Fruit fly (Drosophila melanogaster): ENCODE data around the gene CG10132.

The CG10132 gene

DNA sequence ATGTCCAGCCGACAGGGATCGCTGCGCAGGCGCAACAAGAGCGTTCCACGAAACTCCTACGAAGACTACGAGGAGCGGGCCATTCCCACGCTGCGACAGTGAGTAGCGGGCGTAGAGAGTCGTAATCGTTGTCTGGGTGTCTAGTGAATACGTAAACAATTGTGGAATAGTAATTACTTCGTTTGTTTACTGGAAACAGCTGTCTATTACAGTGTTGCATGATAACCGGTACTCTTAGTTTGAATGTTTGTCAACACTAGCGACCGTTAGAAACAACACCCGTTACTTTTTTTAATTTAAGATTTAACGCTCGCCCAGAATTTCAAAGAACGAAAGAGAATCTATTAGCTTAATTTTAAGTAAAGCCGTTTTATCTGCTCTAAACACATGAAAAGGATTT lies 11.5 kb downstream of the CG10132 start, which contains the start of gene CG10165:
CG10165 (minus strand) TSS at position 214 of the 400 bp plus-strand sequence.
- TF ChIP-seq fd96Ca (GFP tag; IDR thresholded peaks at IDR 0.05) (no peak), CG8301 (tag; optimal IDR thresholded peaks at IDR 0.05) (no peak), Pif1A (GFP tag; optimal IDR thresholded peaks at IDR 0.05) (no peak), Ets98B (GFP tag; IDR thresholded peaks at IDR 0.05) (no peak), CG12605 (GFP tag; IDR thresholded peaks at IDR 0.05) (no peak), CG15710 (tag; optimal IDR thresholded peaks at IDR 0.05) (no peak), CG13204 (GFP tag; optimal IDR thresholded peaks at IDR 0.05) (no peak), CG9948 (tag; optimal IDR thresholded peaks at IDR 0.05) (no peak), EcR (GFP tag; optimal IDR thresholded peaks at IDR 0.05) (no peak)

- TF ChIP-seq D1 (tag; optimal IDR thresholded peaks at IDR 0.05) (peak; percentile 65), EcR (GFP tag; optimal IDR thresholded peaks at IDR 0.05) (no peak), CG9948 (tag; optimal IDR thresholded peaks at IDR 0.05) (peak; percentile 76), CG12605 (GFP tag; IDR thresholded peaks at IDR 0.05) (peak; percentile 63), CG8301 (tag; optimal IDR thresholded peaks at IDR 0.05) (peak; percentile 85), CG34367 (tag; optimal IDR thresholded peaks at IDR 0.05) (peak; percentile 59), gl (tag; optimal IDR thresholded peaks at IDR 0.05) (peak; percentile 31), CG8159 (tag; optimal IDR thresholded peaks at IDR 0.05) (peak; percentile 79), Pif1B (GFP tag; optimal IDR thresholded peaks at IDR 0.05) (peak; percentile 78), Pif1A (GFP tag; optimal IDR thresholded peaks at IDR 0.05) (peak; percentile 86), CG17806 (tag; optimal IDR thresholded peaks at IDR 0.05) (peak; percentile 70), CG15710 (tag; optimal IDR thresholded peaks at IDR 0.05) (peak; percentile 76), CG10348 (GFP tag; IDR thresholded peaks at IDR 0.05) (peak; percentile 51; the same call in 1 of the 2 replicates), CG13204 (GFP tag; optimal IDR thresholded peaks at IDR 0.05) (peak; percentile 63), Snoo (tag; optimal IDR thresholded peaks at IDR 0.05) (peak; percentile 76), Ets98B (GFP tag; IDR thresholded peaks at IDR 0.05) (peak; percentile 83), CG4496 (GFP tag; IDR thresholded peaks at IDR 0.05) (peak; percentile 91), fd96Ca (GFP tag; IDR thresholded peaks at IDR 0.05) (peak; percentile 86), rn (GFP tag; IDR thresholded peaks at IDR 0.05) (0 out of 2 replicates have a peak, but pooled peaks have one; percentile 52), CG32121 (GFP tag; IDR thresholded peaks at IDR 0.05) (peak; percentile 90), CG14655 (GFP tag; optimal IDR thresholded peaks at IDR 0.05) (peak; percentile 87)
Observed at dm6 chr2L:19533247-19533646, 14.6 kb downstream of the CG10132 start, which contains the start of gene CG33116. TSS of gene CG33116 (plus strand) at chr2L:19533479.

DNA sequence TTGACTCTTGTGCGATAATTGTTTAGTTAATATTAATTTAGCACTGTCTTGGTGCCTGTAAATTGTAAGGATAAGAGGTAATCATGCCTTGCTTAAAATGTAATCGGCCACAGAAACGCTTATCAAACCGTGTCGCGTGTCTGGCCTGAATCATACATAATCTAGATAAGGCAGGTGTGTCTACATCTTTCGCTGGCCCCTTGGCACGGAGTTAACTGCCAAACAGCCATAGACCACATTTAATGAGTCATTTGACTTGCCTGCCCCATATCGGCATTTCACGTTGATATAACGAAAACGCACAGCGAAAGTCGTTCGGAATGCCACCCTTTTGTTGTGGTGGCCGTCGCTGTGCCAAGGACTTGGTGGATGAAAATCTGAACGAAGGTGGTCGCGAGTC lies 16.6 kb downstream of the CG10132 start, which contains the start of gene CG31697:
CG31697 (plus strand) TSS at position 215 of the 400 bp plus-strand sequence.
- TF ChIP-seq CG8301 (tag; optimal IDR thresholded peaks at IDR 0.05), result no peak

dm6 chr2L:19537779-19538456 lies 19.3 kb downstream of the CG10132 start, which contains the start of gene CG13082:
TSS of gene CG13082 (plus strand) at chr2L:19538425.
- peak; percentile 83 for TF ChIP-seq Ets98B (GFP tag; IDR thresholded peaks at IDR 0.05)
- no peak for TF ChIP-seq D1 (tag; optimal IDR thresholded peaks at IDR 0.05)
- peak; percentile 79 for TF ChIP-seq CG15710 (tag; optimal IDR thresholded peaks at IDR 0.05)
- TF ChIP-seq gl (tag; optimal IDR thresholded peaks at IDR 0.05), result no peak
- TF ChIP-seq CG4496 (GFP tag; IDR thresholded peaks at IDR 0.05), result peak; percentile 83
- no peak for TF ChIP-seq CG10348 (GFP tag; IDR thresholded peaks at IDR 0.05)
- TF ChIP-seq fd96Ca (GFP tag; IDR thresholded peaks at IDR 0.05), result peak; percentile 81
- no peak for TF ChIP-seq rn (GFP tag; IDR thresholded peaks at IDR 0.05)
- TF ChIP-seq Snoo (tag; optimal IDR thresholded peaks at IDR 0.05), result peak; percentile 93
- peak; percentile 83 for TF ChIP-seq CG8159 (tag; optimal IDR thresholded peaks at IDR 0.05)
- peak; percentile 89 for TF ChIP-seq Pif1B (GFP tag; optimal IDR thresholded peaks at IDR 0.05)
- TF ChIP-seq Pif1A (GFP tag; optimal IDR thresholded peaks at IDR 0.05), result peak; percentile 85
- TF ChIP-seq CG9948 (tag; optimal IDR thresholded peaks at IDR 0.05), result peak; percentile 75
- peak; percentile 72 for TF ChIP-seq CG17806 (tag; optimal IDR thresholded peaks at IDR 0.05)
- peak; percentile 97 for TF ChIP-seq CG14655 (GFP tag; optimal IDR thresholded peaks at IDR 0.05)
- TF ChIP-seq CG8301 (tag; optimal IDR thresholded peaks at IDR 0.05), result peak; percentile 97
- TF ChIP-seq CG12605 (GFP tag; IDR thresholded peaks at IDR 0.05), result peak; percentile 75
- peak; percentile 11 for TF ChIP-seq EcR (GFP tag; optimal IDR thresholded peaks at IDR 0.05)
- peak; percentile 49 for TF ChIP-seq CG32121 (GFP tag; IDR thresholded peaks at IDR 0.05)
- peak; percentile 44 for TF ChIP-seq CG13204 (GFP tag; optimal IDR thresholded peaks at IDR 0.05)
- peak; percentile 56 for TF ChIP-seq CG34367 (tag; optimal IDR thresholded peaks at IDR 0.05)

DNA sequence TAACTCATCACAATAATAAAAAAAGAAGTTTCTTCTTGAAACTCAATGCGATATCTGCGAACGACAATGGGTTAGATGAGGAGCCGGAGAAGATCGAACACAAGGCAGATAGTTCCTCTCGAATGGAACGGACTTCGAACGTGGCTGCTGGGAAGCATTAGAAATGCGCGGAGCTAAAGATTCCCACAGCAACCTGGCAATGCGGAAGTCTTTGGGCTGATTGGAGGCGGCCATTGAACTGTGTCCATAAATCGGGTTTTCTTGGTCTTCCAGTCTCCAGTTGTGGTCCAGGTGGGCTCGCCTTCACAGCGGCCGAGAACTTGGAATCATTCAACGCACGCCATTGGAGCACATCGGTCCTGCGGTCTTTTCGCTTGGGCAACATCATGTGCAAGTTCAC lies 21.7 kb downstream of the CG10132 start, which contains the start of gene CG13081:
CG13081 (plus strand) TSS at position 301 of the 400 bp plus-strand sequence.
- no peak for TF ChIP-seq gl (tag; optimal IDR thresholded peaks at IDR 0.05)

DNA sequence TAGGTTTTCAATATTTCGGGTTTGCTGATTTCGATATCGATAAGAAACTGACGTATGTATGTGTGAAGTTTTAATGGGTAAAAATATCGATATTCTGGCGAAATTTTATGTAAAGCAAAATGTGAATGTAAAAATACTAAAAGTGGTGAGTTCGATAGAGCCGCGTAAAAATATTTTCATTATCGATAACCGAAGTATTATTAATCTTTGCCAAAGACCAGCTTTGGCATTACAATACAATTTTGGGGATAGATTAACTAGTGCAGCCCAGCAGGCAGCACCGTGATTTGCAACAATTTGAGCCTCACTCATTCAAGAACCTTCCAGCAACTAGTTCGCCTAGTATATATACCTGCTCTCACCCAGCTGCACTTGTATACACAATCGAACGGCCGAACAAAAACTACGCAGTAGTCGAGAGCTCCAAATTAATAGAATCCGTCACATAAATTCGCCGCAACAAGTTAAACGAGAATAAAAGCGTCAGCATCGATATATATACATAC lies 23.7 kb downstream of the CG10132 start:
- TF ChIP-seq CG34367 (tag; optimal IDR thresholded peaks at IDR 0.05) (no peak), Pif1A (GFP tag; optimal IDR thresholded peaks at IDR 0.05) (no peak), Snoo (tag; optimal IDR thresholded peaks at IDR 0.05) (no peak), CG8301 (tag; optimal IDR thresholded peaks at IDR 0.05) (no peak), Ets98B (GFP tag; IDR thresholded peaks at IDR 0.05) (0 out of 2 replicates have a peak, but pooled peaks have one; percentile 7), CG10348 (GFP tag; IDR thresholded peaks at IDR 0.05) (no peak), Pif1B (GFP tag; optimal IDR thresholded peaks at IDR 0.05) (no peak), EcR (GFP tag; optimal IDR thresholded peaks at IDR 0.05) (no peak), gl (tag; optimal IDR thresholded peaks at IDR 0.05) (no peak), CG12605 (GFP tag; IDR thresholded peaks at IDR 0.05) (peak; percentile 17; the same call in 1 of the 2 replicates), CG15710 (tag; optimal IDR thresholded peaks at IDR 0.05) (no peak), fd96Ca (GFP tag; IDR thresholded peaks at IDR 0.05) (no peak), CG4496 (GFP tag; IDR thresholded peaks at IDR 0.05) (no peak), CG17806 (tag; optimal IDR thresholded peaks at IDR 0.05) (no peak), rn (GFP tag; IDR thresholded peaks at IDR 0.05) (no peak), CG14655 (GFP tag; optimal IDR thresholded peaks at IDR 0.05) (no peak), CG9948 (tag; optimal IDR thresholded peaks at IDR 0.05) (no peak)
